Fruit fly (Drosophila melanogaster): ENCODE data around the gene vas.

DNA sequence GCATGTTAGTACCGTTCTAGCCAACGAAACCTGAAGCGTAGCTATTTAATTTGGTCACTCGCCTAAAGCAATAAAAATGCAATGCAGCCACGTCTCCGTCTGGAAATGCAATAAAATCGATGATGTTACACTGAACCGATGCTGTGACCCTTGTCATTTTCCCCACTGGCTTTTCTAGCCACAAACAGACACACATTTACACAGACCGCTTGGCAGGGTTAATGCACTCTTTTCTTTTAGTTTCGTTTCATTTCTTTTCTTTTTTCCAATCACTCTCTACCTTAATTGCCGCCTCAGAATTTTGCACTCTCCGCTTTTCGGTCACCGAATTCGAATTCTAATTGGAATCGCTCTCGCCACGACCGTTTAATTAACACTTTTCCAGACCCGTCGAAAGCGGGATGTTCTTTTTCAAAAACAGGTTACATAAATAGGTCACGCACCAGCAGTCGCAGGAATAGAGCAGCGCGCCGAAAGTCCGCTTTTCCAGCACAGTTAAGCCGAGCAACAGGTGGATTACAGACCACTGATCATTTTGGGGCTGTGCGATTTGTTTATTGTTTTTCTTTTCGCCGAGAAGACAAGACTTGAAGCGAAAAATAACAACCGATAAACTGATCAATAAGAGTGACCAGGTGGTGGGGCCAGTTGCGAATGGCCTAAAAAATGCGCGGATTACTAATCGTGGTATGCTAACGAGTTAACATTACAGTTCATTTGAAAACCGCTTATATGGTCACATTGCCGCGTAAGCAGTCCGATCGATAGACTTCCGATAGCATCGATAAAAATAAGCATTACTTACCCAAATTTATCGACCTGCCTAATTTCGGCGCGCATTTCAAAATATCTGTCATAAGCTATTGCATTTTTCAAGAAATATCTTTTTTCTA, 4.0 kb upstream of the vas start, which contains the start of gene ck:
- TF ChIP-seq CG8478 (optimal IDR thresholded peaks at IDR 0.05): no peak
- no peak for TF ChIP-seq usp (GFP tag; optimal IDR thresholded peaks at IDR 0.05)
- TF ChIP-seq pan (optimal IDR thresholded peaks at IDR 0.05): no peak
